Worm (Caenorhabditis elegans) whole organism, young adult: Measurements from ENCODE around the gene C17G10.7.

ENCODE experiments used
- B0019.2 ChIP-seq: fragments of 200-800 bp; sonication (Bioruptor generic); conservative IDR thresholded peaks from 2 replicates; pipeline ENCODE4 v1.3.6; 2022; ENCODE audit warnings: missing genetic modification reagents, missing genetic modification characterization, missing compliant biosample characterization
- B0336.3 ChIP-seq: fragments of 200-800 bp; sonication (Bioruptor generic); IDR thresholded peaks from 2 replicates; pipeline ENCODE4 v1.3.6; 2022; ENCODE audit warnings: missing genetic modification characterization, missing compliant biosample characterization
- C06A6.2 ChIP-seq: fragments of 200-800 bp; sonication (Bioruptor generic); conservative IDR thresholded peaks from 2 replicates; pipeline ENCODE4 v1.3.6; 2022; ENCODE audit warnings: missing genetic modification characterization, missing compliant biosample characterization
- F33H1.4 ChIP-seq: fragments of 200-800 bp; sonication (Bioruptor generic); IDR thresholded peaks from 2 replicates; pipeline ENCODE4 v1.3.6; 2022; ENCODE audit warnings: missing genetic modification reagents, missing genetic modification characterization, missing compliant biosample characterization
- T07F8.4 ChIP-seq: sonication (generic microtip); optimal IDR thresholded peaks from 2 replicates; lab custom pipeline; 2016; ENCODE audit warnings: mild to moderate bottlenecking, missing genetic modification characterization, moderate library complexity, missing compliant biosample characterization
- T26A5.8 ChIP-seq: sonication (generic microtip); optimal IDR thresholded peaks from 2 replicates; lab custom pipeline; 2016; ENCODE audit warnings: missing genetic modification characterization, missing compliant biosample characterization
- Y53F4B.3 ChIP-seq: fragments of 200-800 bp; sonication (Bioruptor generic); IDR thresholded peaks from 2 replicates; pipeline ENCODE4 v1.3.6; 2022; ENCODE audit warnings: missing genetic modification reagents, missing genetic modification characterization, missing compliant biosample characterization
- Y67H2A.10 ChIP-seq: fragments of 200-800 bp; sonication (Bioruptor generic); conservative IDR thresholded peaks from 2 replicates; pipeline ENCODE4 v1.3.6; 2022; ENCODE audit warnings: missing genetic modification reagents, missing genetic modification characterization, missing compliant biosample characterization
- ama-1 ChIP-seq, 3 experiments: fragments of 150-350 bp in 1 of 3; sonication (generic microtip) in 2 of 3; optimal IDR thresholded peaks; 2 replicates each; lab custom pipeline; 2014 to 2018; ENCODE audit warnings: missing biosample characterization in 2 of 3, missing genetic modification characterization in 2 of 3, missing genetic modification reagents in 2 of 3
- aptf-3 ChIP-seq: fragments of 200-800 bp; sonication (Bioruptor generic); IDR thresholded peaks from 2 replicates; pipeline ENCODE4 v1.3.6; 2022; ENCODE audit warnings: missing genetic modification characterization, missing compliant biosample characterization
- bed-2 ChIP-seq: fragments of 200-800 bp; sonication (Bioruptor generic); IDR thresholded peaks from 2 replicates; pipeline ENCODE4 v1.3.6; 2022; ENCODE audit warnings: missing genetic modification reagents, missing genetic modification characterization, missing compliant biosample characterization
- cebp-1 ChIP-seq, 2 experiments: fragments of 200-800 bp in 1 of 2; sonication (Bioruptor generic) in 1 of 2; sonication (generic microtip) in 1 of 2; IDR thresholded peaks in 1 of 2; optimal IDR thresholded peaks in 1 of 2; 2 replicates each; pipeline versions ENCODE4 v1.3.6 to Lab custom; 2017 to 2022; ENCODE audit warnings: missing compliant biosample characterization in 2 of 2, missing genetic modification characterization in 2 of 2, mild to moderate bottlenecking in 1 of 2, missing genetic modification reagents in 1 of 2, moderate library complexity in 1 of 2
- cebp-2 ChIP-seq: fragments of 200-800 bp; sonication (Bioruptor generic); IDR thresholded peaks from 2 replicates; pipeline ENCODE4 v1.3.6; 2022; ENCODE audit warnings: missing genetic modification characterization, missing compliant biosample characterization
- ceh-27 ChIP-seq: fragments of 200-800 bp; sonication (Bioruptor generic); optimal IDR thresholded peaks from 2 replicates; lab custom pipeline; 2018; ENCODE audit warnings: mild to moderate bottlenecking, missing genetic modification characterization, moderate library complexity, missing compliant biosample characterization
- ceh-40 ChIP-seq: fragments of 200-800 bp; sonication (Bioruptor generic); IDR thresholded peaks from 2 replicates; pipeline ENCODE4 v1.3.6; 2022; ENCODE audit warnings: missing genetic modification characterization, missing compliant biosample characterization
- ceh-79 ChIP-seq: sonication (generic microtip); optimal IDR thresholded peaks from 2 replicates; lab custom pipeline; 2017; ENCODE audit warnings: mild to moderate bottlenecking, missing genetic modification characterization, missing compliant biosample characterization
- die-1 ChIP-seq: sonication (generic microtip); optimal IDR thresholded peaks from 2 replicates; lab custom pipeline; 2016; ENCODE audit warnings: missing genotype, mild to moderate bottlenecking, missing genetic modification characterization, missing compliant biosample characterization
- egl-18 ChIP-seq: fragments of 200-800 bp; sonication (Bioruptor generic); IDR thresholded peaks from 2 replicates; pipeline ENCODE4 v1.3.6; 2022; ENCODE audit warnings: missing genetic modification reagents, missing genetic modification characterization, missing compliant biosample characterization
- egrh-3 ChIP-seq: fragments of 200-800 bp; sonication (Bioruptor generic); IDR thresholded peaks from 2 replicates; pipeline ENCODE4 v1.3.6; 2022; ENCODE audit warnings: missing genetic modification reagents, missing genetic modification characterization, missing compliant biosample characterization
- ekl-4 ChIP-seq: fragments of 200-800 bp; sonication (Bioruptor generic); IDR thresholded peaks from 2 replicates; pipeline ENCODE4 v1.3.6; 2022; ENCODE audit warnings: missing genetic modification reagents, missing genetic modification characterization, missing compliant biosample characterization
- fkh-3 ChIP-seq: sonication (generic microtip); optimal IDR thresholded peaks from 2 replicates; lab custom pipeline; 2016; ENCODE audit warnings: mild to moderate bottlenecking, missing genetic modification characterization, missing compliant biosample characterization
- hlh-26 ChIP-seq: fragments of 200-800 bp; sonication (Bioruptor generic); conservative IDR thresholded peaks from 2 replicates; pipeline ENCODE4 v1.3.6; 2022; ENCODE audit warnings: missing genetic modification reagents, missing genetic modification characterization, missing compliant biosample characterization
- hmg-1.2 ChIP-seq: fragments of 200-800 bp; sonication (Bioruptor generic); IDR thresholded peaks from 2 replicates; pipeline ENCODE4 v1.3.6; 2022; ENCODE audit warnings: missing genetic modification reagents, missing genetic modification characterization, missing compliant biosample characterization
- hrde-1 ChIP-seq: sonication (generic microtip); optimal IDR thresholded peaks from 2 replicates; lab custom pipeline; 2016; ENCODE audit warnings: missing genetic modification characterization, mild to moderate bottlenecking, missing compliant biosample characterization, moderate library complexity, missing genotype, missing genetic modification reagents, borderline replicate concordance
- let-526 ChIP-seq: fragments of 200-800 bp; sonication (Bioruptor generic); IDR thresholded peaks from 2 replicates; pipeline ENCODE4 v1.3.6; 2022; ENCODE audit warnings: missing genetic modification reagents, missing genetic modification characterization, missing compliant biosample characterization
- let-607 ChIP-seq, 2 experiments: fragments of 200-800 bp in 1 of 2; sonication (Bioruptor generic) in 1 of 2; sonication (generic microtip) in 1 of 2; optimal IDR thresholded peaks; 2 replicates each; lab custom pipeline; 2016 to 2018; ENCODE audit warnings: mild to moderate bottlenecking in 2 of 2, missing compliant biosample characterization in 2 of 2, missing genetic modification characterization in 2 of 2, moderate library complexity in 2 of 2, missing genotype in 1 of 2
- lin-26 ChIP-seq: fragments of 200-800 bp; sonication (Bioruptor generic); IDR thresholded peaks from 2 replicates; pipeline ENCODE4 v1.3.6; 2022; ENCODE audit warnings: missing genetic modification reagents, missing genetic modification characterization, missing compliant biosample characterization
- lin-35 ChIP-seq, 3 experiments: fragments of 150-350 bp in 2 of 3; sonication (generic microtip) in 1 of 3; optimal IDR thresholded peaks; 2 replicates each; lab custom pipeline; 2014 to 2018; ENCODE audit warnings: missing biosample characterization in 3 of 3, missing genetic modification characterization in 3 of 3, missing genetic modification reagents in 3 of 3
- lin-54 ChIP-seq: fragments of 200-800 bp; sonication (Bioruptor generic); optimal IDR thresholded peaks from 2 replicates; lab custom pipeline; 2018; ENCODE audit warnings: mild to moderate bottlenecking, missing genetic modification characterization, missing compliant biosample characterization
- madf-10 ChIP-seq: sonication (generic microtip); optimal IDR thresholded peaks from 2 replicates; lab custom pipeline; 2016; ENCODE audit warnings: mild to moderate bottlenecking, missing genetic modification characterization, missing compliant biosample characterization
- madf-8 ChIP-seq: fragments of 200-800 bp; sonication (Bioruptor generic); conservative IDR thresholded peaks from 2 replicates; pipeline ENCODE4 v1.3.6; 2022; ENCODE audit warnings: missing genetic modification reagents, missing genetic modification characterization, missing compliant biosample characterization
- mel-28 ChIP-seq: sonication (generic microtip); optimal IDR thresholded peaks from 2 replicates; lab custom pipeline; 2016; ENCODE audit warnings: borderline replicate concordance, mild to moderate bottlenecking, missing genetic modification characterization, missing compliant biosample characterization
- mes-4 ChIP-seq: sonication (generic microtip); optimal IDR thresholded peaks from 2 replicates; lab custom pipeline; 2016; ENCODE audit warnings: missing genotype, missing genetic modification characterization, missing compliant biosample characterization
- nfyb-1 ChIP-seq: fragments of 200-800 bp; sonication (Bioruptor generic); IDR thresholded peaks from 2 replicates; pipeline ENCODE4 v1.3.6; 2022; ENCODE audit warnings: missing genetic modification reagents, missing genetic modification characterization, missing compliant biosample characterization
- pbrm-1 ChIP-seq: fragments of 200-800 bp; sonication (Bioruptor generic); IDR thresholded peaks from 2 replicates; pipeline ENCODE4 v1.3.6; 2022; ENCODE audit warnings: missing genetic modification reagents, missing genetic modification characterization, missing compliant biosample characterization
- repo-1 ChIP-seq: sonication (generic microtip); optimal IDR thresholded peaks from 2 replicates; lab custom pipeline; 2017; ENCODE audit warnings: mild to moderate bottlenecking, missing genetic modification characterization, missing compliant biosample characterization
- snpc-1.1 ChIP-seq: sonication (generic microtip); optimal IDR thresholded peaks from 2 replicates; lab custom pipeline; 2017; ENCODE audit warnings: missing genetic modification characterization, mild to moderate bottlenecking, missing compliant biosample characterization, antibody characterized with exemption, moderate library complexity, missing genotype, missing genetic modification reagents; ENCODE audit not compliant: insufficient read depth
- snpc-3.4 ChIP-seq: sonication (generic microtip); optimal IDR thresholded peaks from 2 replicates; lab custom pipeline; 2017; ENCODE audit warnings: missing genetic modification characterization, mild to moderate bottlenecking, missing compliant biosample characterization, antibody characterized with exemption, moderate library complexity, missing genotype, missing genetic modification reagents
- snpc-4 ChIP-seq, 5 experiments: fragments of 150-350 bp in 1 of 5; sonication (generic microtip) in 4 of 5; optimal IDR thresholded peaks; 2 replicates each; lab custom pipeline; 2014 to 2018; ENCODE audit warnings: missing genetic modification characterization in 5 of 5, missing biosample characterization in 3 of 5, antibody characterized with exemption in 2 of 5, mild to moderate bottlenecking in 2 of 5, missing compliant biosample characterization in 2 of 5, missing genotype in 2 of 5, moderate library complexity in 2 of 5, missing genetic modification reagents in 1 of 5
- sptf-2 ChIP-seq: fragments of 200-800 bp; sonication (Bioruptor generic); optimal IDR thresholded peaks from 2 replicates; lab custom pipeline; 2018; ENCODE audit warnings: mild to moderate bottlenecking, missing genetic modification characterization, missing compliant biosample characterization
- tbp1 ChIP-seq: fragments of 200-800 bp; sonication (Bioruptor generic); optimal IDR thresholded peaks from 2 replicates; lab custom pipeline; 2018; ENCODE audit warnings: mild to moderate bottlenecking, missing genetic modification characterization, missing compliant biosample characterization
- tlf-1 ChIP-seq: fragments of 200-800 bp; sonication (Bioruptor generic); optimal IDR thresholded peaks from 2 replicates; lab custom pipeline; 2018; ENCODE audit warnings: mild to moderate bottlenecking, missing genetic modification characterization, missing compliant biosample characterization
- unc-130 ChIP-seq: sonication (generic microtip); optimal IDR thresholded peaks from 2 replicates; lab custom pipeline; 2016; ENCODE audit warnings: missing genetic modification reagents, missing genetic modification characterization, missing compliant biosample characterization
- ztf-18 ChIP-seq: sonication (generic microtip); optimal IDR thresholded peaks from 2 replicates; lab custom pipeline; 2016; ENCODE audit warnings: missing genotype, mild to moderate bottlenecking, missing genetic modification characterization, missing compliant biosample characterization
- ztf-25 ChIP-seq: fragments of 200-800 bp; sonication (Bioruptor generic); IDR thresholded peaks from 2 replicates; pipeline ENCODE4 v1.3.6; 2022; ENCODE audit warnings: missing genetic modification reagents, missing genetic modification characterization, missing compliant biosample characterization
- ztf-26 ChIP-seq: sonication (generic microtip); optimal IDR thresholded peaks from 2 replicates; lab custom pipeline; 2017; ENCODE audit warnings: missing genetic modification characterization, missing compliant biosample characterization

C17G10.7 gene

ce11 chrII:5577060-5577459, 30.6 kb downstream of the C17G10.7 start:
- TF ChIP-seq lin-26 (GFP tag; lab: Robert Waterston, UW) (peak; percentile 86), ceh-40 (GFP tag; lab: Robert Waterston, UW) (peak; percentile 59; the same call in 1 of the 2 replicates), tbp1 (GFP tag; lab: Kevin White, UChicago) (peak; percentile 99), ztf-26 (tag; lab: Kevin White, UChicago) (peak; percentile 7), ekl-4 (peak; percentile 40; the same call in 1 of the 2 replicates), cebp-2 (GFP tag; lab: Robert Waterston, UW) (peak; percentile 60; the same call in 1 of the 2 replicates), lin-35 (GFP tag; optimal IDR thresholded peaks at IDR 0.05; lab: Kevin White, UChicago) (peak in 1 of 3 experiments; percentile 62), ztf-25 (no peak), egl-18 (GFP tag; lab: Robert Waterston, UW) (no peak), ama-1 (optimal IDR thresholded peaks at IDR 0.05; lab: Kevin White, UChicago) (no peak), ama-1 (GFP tag; optimal IDR thresholded peaks at IDR 0.05; lab: Kevin White, UChicago) (peak; percentile 9 to 73), mes-4 (tag; lab: Kevin White, UChicago) (peak; percentile 56), snpc-4 (GFP tag; optimal IDR thresholded peaks at IDR 0.05; lab: Kevin White, UChicago) (peak; percentile 54), snpc-4 (tag; optimal IDR thresholded peaks at IDR 0.05; lab: Kevin White, UChicago) (peak; percentile 25 to 86 (median 70)), C06A6.2 (GFP tag; lab: Robert Waterston, UW) (no peak), mel-28 (tag; lab: Kevin White, UChicago) (no peak), let-607 (tag; optimal IDR thresholded peaks at IDR 0.05; lab: Kevin White, UChicago) (peak; percentile 17 to 31), snpc-1.1 (tag; lab: Kevin White, UChicago) (no peak), ceh-27 (peak; percentile 50), T07F8.4 (tag; lab: Kevin White, UChicago) (peak; percentile 24), ztf-18 (tag; lab: Kevin White, UChicago) (peak; percentile 47), Y53F4B.3 (GFP tag; lab: Robert Waterston, UW) (0 out of 2 replicates have a peak, but pooled peaks have one; percentile 30), T26A5.8 (tag; lab: Kevin White, UChicago) (no peak), F33H1.4 (GFP tag; lab: Robert Waterston, UW) (peak; percentile 27; the same call in 1 of the 2 replicates), Y67H2A.10 (GFP tag; lab: Robert Waterston, UW) (no peak), aptf-3 (GFP tag; lab: Robert Waterston, UW) (no peak), cebp-1 (GFP tag; IDR thresholded peaks at IDR 0.05; lab: Robert Waterston, UW) (no peak), cebp-1 (tag; optimal IDR thresholded peaks at IDR 0.05; lab: Kevin White, UChicago) (no peak), repo-1 (peak; percentile 15), pbrm-1 (GFP tag; lab: Robert Waterston, UW) (no peak), hlh-26 (no peak), sptf-2 (GFP tag; lab: Kevin White, UChicago) (no peak), nfyb-1 (GFP tag; lab: Robert Waterston, UW) (peak; percentile 72; the same call in 1 of the 2 replicates), madf-8 (GFP tag; lab: Robert Waterston, UW) (no peak), tlf-1 (no peak), snpc-3.4 (tag; lab: Kevin White, UChicago) (peak; percentile 22), B0019.2 (GFP tag; lab: Robert Waterston, UW) (no peak), lin-54 (GFP tag; lab: Kevin White, UChicago) (peak; percentile 58), egrh-3 (GFP tag; lab: Robert Waterston, UW) (no peak), hmg-1.2 (GFP tag; lab: Robert Waterston, UW) (peak; percentile 71), fkh-3 (tag; lab: Kevin White, UChicago) (no peak), let-526 (GFP tag; lab: Robert Waterston, UW) (no peak), madf-10 (tag; lab: Kevin White, UChicago) (peak; percentile 1), ceh-79 (no peak), hrde-1 (tag; lab: Kevin White, UChicago) (no peak), die-1 (tag; lab: Kevin White, UChicago) (peak; percentile 69), bed-2 (no peak), unc-130 (GFP tag; lab: Kevin White, UChicago) (peak; percentile 18), B0336.3 (GFP tag; lab: Robert Waterston, UW) (0 out of 2 replicates have a peak, but pooled peaks have one; percentile 28)
